ENCODE assay signal across 1 worm cellular context in genomic region chrIV:11644705-11645104, ce11.
TF ChIP-seq lines count a peak whose summit lies in the region.

No protein-coding gene starts in this region.

TF ChIP-seq in whole organism, L4 larva, 104 proteins besides CTCF, POLR2A, EP300 and RAD21 (continued from another document):
- no peak; the same call in 1 of the 2 replicates for TF ChIP-seq zfp-3 (GFP tag; conservative IDR thresholded peaks at IDR 0.05; lab: Robert Waterston, UW)
